Worm (Caenorhabditis elegans) whole organism, L4/young adult: ENCODE results near the gene twk-34.

Experiments used
- W03F9.2 ChIP-seq: fragments of 150-350 bp; optimal IDR thresholded peaks from 2 replicates; lab custom pipeline; 2014; ENCODE audit warnings: missing biosample characterization, missing genetic modification characterization
- dao-5 ChIP-seq: sonication (generic microtip); optimal IDR thresholded peaks from 2 replicates; lab custom pipeline; 2016; ENCODE audit warnings: missing genotype, missing genetic modification characterization, moderate library complexity, missing compliant biosample characterization
- him-1 ChIP-seq: sonication (generic microtip); optimal IDR thresholded peaks from 2 replicates; lab custom pipeline; 2016; ENCODE audit warnings: missing genotype, missing genetic modification reagents, missing genetic modification characterization, missing compliant biosample characterization

Gene twk-34

DNA sequence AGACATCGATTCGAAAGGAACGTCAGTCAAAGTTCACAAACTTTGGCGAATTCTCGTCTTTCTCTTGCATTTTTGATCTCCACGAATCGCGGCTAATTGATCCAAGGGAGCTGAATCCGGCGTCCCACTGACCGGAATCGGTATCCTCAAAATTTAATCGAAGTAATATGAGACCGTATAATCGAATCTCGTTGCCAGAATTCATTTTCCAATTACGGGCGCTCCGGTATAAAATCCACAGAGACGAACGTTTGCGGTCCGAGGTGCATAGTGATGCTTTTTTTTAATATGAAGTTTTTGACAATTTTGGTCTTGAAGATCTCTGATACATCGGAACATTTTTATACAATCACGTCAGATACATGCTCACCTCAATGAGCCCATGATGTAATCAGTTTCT lies 52.9 kb downstream of the twk-34 start:
- TF ChIP-seq dao-5 (tag; lab: Kevin White, UChicago) (no peak), W03F9.2 (tag; lab: Kevin White, UChicago) (no peak), him-1 (no peak)

DNA sequence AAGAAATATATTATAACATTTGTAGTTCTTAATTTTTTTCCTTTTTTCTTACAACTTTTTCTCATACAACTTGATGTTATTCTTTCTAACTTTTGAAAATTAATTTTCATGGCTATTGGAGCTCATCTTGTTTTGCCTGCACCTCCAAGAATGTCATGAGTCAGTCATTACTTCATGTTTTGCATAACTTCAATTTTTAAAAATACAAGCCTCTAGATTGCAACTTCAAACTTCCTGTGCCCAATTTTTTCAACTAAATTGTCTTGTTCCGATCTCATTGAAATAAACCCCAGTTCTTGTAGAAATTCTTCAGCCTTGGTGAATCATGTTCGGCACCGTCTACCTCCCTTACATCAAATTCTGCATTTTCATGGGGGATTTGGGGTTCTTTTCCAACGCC lies 53.7 kb downstream of the twk-34 start, which contains the start of gene str-9:
str-9 (plus strand) TSS at position 301 of the 400 bp plus-strand sequence.
- no peak for TF ChIP-seq W03F9.2 (tag; lab: Kevin White, UChicago)
- TF ChIP-seq him-1 = no peak
- TF ChIP-seq dao-5 (tag; lab: Kevin White, UChicago) = no peak
